Worm (Caenorhabditis elegans) whole organism, L3 larva: Measurements from ENCODE around the gene npax-2.
A peak's percentile ranks its signal among the peaks of the same experiment; 100 is the strongest.

Experiments
- ZK546.5 ChIP-seq: sonication (generic microtip); optimal IDR thresholded peaks from 2 replicates; lab custom pipeline; 2017; ENCODE audit warnings: missing biosample characterization, missing genetic modification characterization
- aly-2 ChIP-seq: fragments of 150-350 bp; optimal IDR thresholded peaks from 2 replicates; lab custom pipeline; 2014; ENCODE audit warnings: missing biosample characterization, missing genetic modification characterization
- ama-1 ChIP-seq: fragments of 150-350 bp; optimal IDR thresholded peaks from 2 replicates; lab custom pipeline; 2018
- ceh-16 ChIP-seq: sonication (generic microtip); optimal IDR thresholded peaks from 2 replicates; lab custom pipeline; 2017; ENCODE audit warnings: missing biosample characterization, missing genetic modification characterization
- ceh-28 ChIP-seq: fragments of 150-350 bp; optimal IDR thresholded peaks from 2 replicates; lab custom pipeline; 2014; ENCODE audit warnings: missing biosample characterization, missing genetic modification reagents, missing genetic modification characterization
- ceh-9 ChIP-seq: sonication (generic microtip); optimal IDR thresholded peaks from 2 replicates; lab custom pipeline; 2018; ENCODE audit warnings: missing biosample characterization, missing genetic modification characterization
- daf-12 ChIP-seq: fragments of 150-350 bp; optimal IDR thresholded peaks from 2 replicates; lab custom pipeline; 2014; ENCODE audit warnings: missing biosample characterization, missing genetic modification reagents, missing genetic modification characterization
- egl-27 ChIP-seq: sonication (generic microtip); optimal IDR thresholded peaks from 4 replicates; lab custom pipeline; 2017; ENCODE audit warnings: missing biosample characterization, missing genetic modification reagents, missing genetic modification characterization
- egl-5 ChIP-seq: fragments of 150-350 bp; optimal IDR thresholded peaks from 2 replicates; lab custom pipeline; 2017; ENCODE audit warnings: missing biosample characterization, missing genetic modification reagents, missing genetic modification characterization, inconsistent platforms
- elt-2 ChIP-seq: sonication (generic microtip); optimal IDR thresholded peaks from 2 replicates; lab custom pipeline; 2016; ENCODE audit warnings: missing genetic modification reagents, mild to moderate bottlenecking, missing genetic modification characterization, missing compliant biosample characterization
- elt-3 ChIP-seq, 3 experiments: fragments of 150-350 bp in 1 of 3; sonication (generic microtip) in 2 of 3; optimal IDR thresholded peaks; 2 replicates in 2 of 3; 4 replicates in 1 of 3; lab custom pipeline; 2014 to 2017; ENCODE audit warnings: missing biosample characterization in 3 of 3, missing genetic modification characterization in 3 of 3
- eor-1 ChIP-seq, 2 experiments: fragments of 150-350 bp; optimal IDR thresholded peaks; 2 replicates each; lab custom pipeline; 2014 to 2018; ENCODE audit warnings: missing biosample characterization in 2 of 2, missing genetic modification characterization in 2 of 2
- fkh-10 ChIP-seq: sonication (generic microtip); optimal IDR thresholded peaks from 2 replicates; lab custom pipeline; 2017; ENCODE audit warnings: missing biosample characterization, missing genetic modification reagents, missing genetic modification characterization
- fkh-2 ChIP-seq: fragments of 150-350 bp; optimal IDR thresholded peaks from 2 replicates; lab custom pipeline; 2014; ENCODE audit warnings: missing biosample characterization, missing genetic modification reagents, missing genetic modification characterization
- fos-1 ChIP-seq: fragments of 150-350 bp; optimal IDR thresholded peaks from 2 replicates; lab custom pipeline; 2014; ENCODE audit warnings: missing biosample characterization, missing genetic modification characterization
- lin-39 ChIP-seq: fragments of 150-350 bp; optimal IDR thresholded peaks from 2 replicates; lab custom pipeline; 2018; ENCODE audit warnings: missing biosample characterization, missing genetic modification reagents, missing genetic modification characterization
- lsy-12 ChIP-seq: sonication (generic microtip); optimal IDR thresholded peaks from 2 replicates; lab custom pipeline; 2016; ENCODE audit warnings: mild to moderate bottlenecking, missing genetic modification characterization, missing compliant biosample characterization
- mdl-1 ChIP-seq: fragments of 150-350 bp; optimal IDR thresholded peaks from 2 replicates; lab custom pipeline; 2014; ENCODE audit warnings: missing biosample characterization, missing genetic modification characterization
- nfya-1 ChIP-seq: sonication (generic microtip); optimal IDR thresholded peaks from 2 replicates; lab custom pipeline; 2017; ENCODE audit warnings: missing genetic modification characterization, mild to moderate bottlenecking, missing compliant biosample characterization, antibody characterized with exemption, moderate library complexity; ENCODE audit not compliant: insufficient read depth
- nhr-12 ChIP-seq: fragments of 150-350 bp; optimal IDR thresholded peaks from 2 replicates; lab custom pipeline; 2014; ENCODE audit warnings: missing biosample characterization, missing genetic modification characterization
- nhr-23 ChIP-seq: fragments of 150-350 bp; optimal IDR thresholded peaks from 2 replicates; lab custom pipeline; 2014; ENCODE audit warnings: missing biosample characterization, missing genetic modification reagents, missing genetic modification characterization
- nhr-25 ChIP-seq: sonication (generic microtip); optimal IDR thresholded peaks from 2 replicates; lab custom pipeline; 2017; ENCODE audit warnings: missing biosample characterization, missing genetic modification characterization
- nhr-28 ChIP-seq: fragments of 150-350 bp; optimal IDR thresholded peaks from 2 replicates; lab custom pipeline; 2014; ENCODE audit warnings: missing biosample characterization, missing genetic modification characterization
- nhr-43 ChIP-seq: sonication (generic microtip); optimal IDR thresholded peaks from 2 replicates; lab custom pipeline; 2016; ENCODE audit warnings: mild to moderate bottlenecking, missing genetic modification characterization, missing compliant biosample characterization; ENCODE audit not compliant: poor library complexity, severe bottlenecking
- nhr-67 ChIP-seq: fragments of 150-350 bp; optimal IDR thresholded peaks from 2 replicates; lab custom pipeline; 2014; ENCODE audit warnings: missing biosample characterization, missing genetic modification characterization
- nhr-76 ChIP-seq: fragments of 150-350 bp; sonication (generic microtip); optimal IDR thresholded peaks from 5 replicates; lab custom pipeline; 2014; ENCODE audit warnings: missing biosample characterization, missing genetic modification characterization
- nhr-77 ChIP-seq: fragments of 150-350 bp; optimal IDR thresholded peaks from 2 replicates; lab custom pipeline; 2014; ENCODE audit warnings: missing biosample characterization, missing genetic modification characterization
- pqm-1 ChIP-seq: fragments of 150-350 bp; optimal IDR thresholded peaks from 2 replicates; lab custom pipeline; 2017; ENCODE audit warnings: missing biosample characterization, missing genetic modification characterization, inconsistent platforms
- skn-1 ChIP-seq: fragments of 150-350 bp; optimal IDR thresholded peaks from 2 replicates; lab custom pipeline; 2014; ENCODE audit warnings: missing biosample characterization, missing genetic modification characterization
- tbx-2 ChIP-seq: sonication (generic microtip); optimal IDR thresholded peaks from 2 replicates; lab custom pipeline; 2016; ENCODE audit warnings: mild to moderate bottlenecking, missing genetic modification characterization, missing compliant biosample characterization
- unc-39 ChIP-seq: sonication (generic microtip); optimal IDR thresholded peaks from 4 replicates; lab custom pipeline; 2017; ENCODE audit warnings: missing biosample characterization, missing genetic modification characterization
- ztf-4 ChIP-seq: fragments of 150-350 bp; optimal IDR thresholded peaks from 2 replicates; lab custom pipeline; 2014; ENCODE audit warnings: missing biosample characterization, missing genetic modification characterization

Gene npax-2

ce11 chrX:2114171-2114570, 35.7 kb downstream of the npax-2 start:
- no peak for TF ChIP-seq nhr-43 (tag; lab: Kevin White, UChicago)
- TF ChIP-seq ama-1 (lab: Kevin White, UChicago) = no peak
- TF ChIP-seq nhr-77 (tag; lab: Kevin White, UChicago) = no peak
- TF ChIP-seq nfya-1 (tag; lab: Kevin White, UChicago) = no peak
- TF ChIP-seq elt-3 (tag; optimal IDR thresholded peaks at IDR 0.05; lab: Kevin White, UChicago) = no peak
- TF ChIP-seq tbx-2 = no peak
- no peak for TF ChIP-seq ceh-9
- TF ChIP-seq nhr-76 = no peak

DNA sequence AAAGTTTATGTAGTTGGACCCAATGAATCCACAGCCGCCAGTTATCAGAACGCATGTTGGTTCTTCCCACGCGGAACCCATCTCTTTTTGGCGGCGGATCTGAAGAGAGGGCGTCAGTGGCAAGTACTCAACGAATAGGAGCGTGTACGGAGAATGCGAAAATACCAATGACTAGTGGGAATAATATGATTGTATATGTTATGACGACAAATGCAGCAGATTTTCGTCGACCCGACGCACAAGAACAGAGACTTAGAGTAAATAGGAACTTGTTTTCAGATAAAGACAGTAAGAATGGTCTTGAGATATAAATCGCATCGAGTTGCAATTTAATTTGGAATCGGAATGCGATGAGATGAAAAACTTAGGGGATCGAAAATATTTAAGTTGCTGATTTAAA, 36.9 kb downstream of the npax-2 start, which contains the start of gene bus-5:
TSS of gene bus-5 (minus strand) at position 101 of the 400 bp plus-strand sequence.
- TF ChIP-seq ama-1 (lab: Kevin White, UChicago) = no peak
- no peak for TF ChIP-seq aly-2 (tag; lab: Kevin White, UChicago)
- no peak for TF ChIP-seq fos-1
- no peak for TF ChIP-seq nhr-76
- no peak for TF ChIP-seq skn-1 (tag; lab: Kevin White, UChicago)
- TF ChIP-seq daf-12 = no peak
- TF ChIP-seq lin-39 (tag; lab: Kevin White, UChicago) = no peak
- no peak for TF ChIP-seq ztf-4 (tag; lab: Kevin White, UChicago)
- TF ChIP-seq egl-27 (tag; lab: Kevin White, UChicago) = no peak
- TF ChIP-seq nhr-12 = no peak

- TF ChIP-seq egl-5 (tag; lab: Kevin White, UChicago) (no peak), nhr-43 (tag; lab: Kevin White, UChicago) (peak; percentile 76), nhr-67 (tag; lab: Kevin White, UChicago) (no peak)
Observed at ce11 chrX:2110603-2111327, 39.1 kb downstream of the npax-2 start.

ce11 chrX:2108682-2109081, 41.2 kb downstream of the npax-2 start, which contains the start of gene F53B1.2:
Gene F53B1.2 (plus strand): TSS chrX:2108982.
- no peak for TF ChIP-seq mdl-1 (tag; lab: Kevin White, UChicago)
- TF ChIP-seq nhr-76 = no peak
- TF ChIP-seq nhr-12 = no peak
- no peak for TF ChIP-seq eor-1 (tag; optimal IDR thresholded peaks at IDR 0.05; lab: Kevin White, UChicago)
- no peak for TF ChIP-seq ztf-4 (tag; lab: Kevin White, UChicago)
- no peak for TF ChIP-seq unc-39 (tag; lab: Kevin White, UChicago)
- no peak for TF ChIP-seq fkh-10 (GFP tag; lab: Kevin White, UChicago)
- TF ChIP-seq, all 47 proteins: peak for 0

ce11 chrX:2108182-2108581, 41.7 kb downstream of the npax-2 start:
- no peak for TF ChIP-seq fkh-2 (tag; lab: Kevin White, UChicago)
- TF ChIP-seq nhr-25 (tag; lab: Kevin White, UChicago) = no peak
- TF ChIP-seq nhr-12 = no peak
- no peak for TF ChIP-seq ceh-28 (tag; lab: Kevin White, UChicago)
- no peak for TF ChIP-seq elt-3 (tag; optimal IDR thresholded peaks at IDR 0.05; lab: Kevin White, UChicago)
- no peak for TF ChIP-seq ZK546.5
- no peak for TF ChIP-seq egl-27 (tag; lab: Kevin White, UChicago)

- peak; percentile 88 for TF ChIP-seq elt-2 (tag; lab: Kevin White, UChicago)
- TF ChIP-seq pqm-1 (tag; lab: Kevin White, UChicago) = peak; percentile 64
- no peak for TF ChIP-seq egl-27 (tag; lab: Kevin White, UChicago)
- no peak for TF ChIP-seq ceh-9
- TF ChIP-seq nhr-28 (tag; lab: Kevin White, UChicago) = no peak
Observed at ce11 chrX:2107414-2107813, 42.5 kb downstream of the npax-2 start.

DNA sequence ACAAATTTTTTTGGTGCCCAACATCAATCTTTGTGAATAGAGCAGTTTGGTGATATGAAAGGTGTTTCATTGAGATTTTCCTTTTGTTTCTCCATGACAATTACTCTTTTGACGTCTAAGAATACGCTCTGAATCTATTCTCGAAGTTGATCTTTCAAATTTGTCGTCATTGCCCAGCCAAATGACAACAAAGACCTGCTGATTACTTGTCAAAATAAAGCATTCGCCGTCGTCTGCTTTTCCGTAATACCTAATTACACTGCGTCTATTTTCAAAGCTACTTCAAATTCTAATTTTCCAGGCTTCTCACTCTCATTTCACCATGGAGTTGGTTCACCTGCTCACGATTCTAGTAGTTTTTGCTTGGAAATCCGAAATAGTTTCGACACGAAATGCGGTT, 44.6 kb downstream of the npax-2 start, which contains the start of gene F53B1.3:
TSS of gene F53B1.3 (plus strand) at position 301 of the 400 bp plus-strand sequence.
- TF ChIP-seq ceh-16 (tag; lab: Kevin White, UChicago) = no peak
- TF ChIP-seq elt-3 (tag; optimal IDR thresholded peaks at IDR 0.05; lab: Kevin White, UChicago) = no peak
- TF ChIP-seq nhr-23 = no peak
- no peak for TF ChIP-seq ama-1 (lab: Kevin White, UChicago)
- no peak for TF ChIP-seq ztf-4 (tag; lab: Kevin White, UChicago)
- no peak for TF ChIP-seq lsy-12
